Worm (Caenorhabditis elegans): ENCODE data around the gene syd-2.
A peak's percentile ranks its signal among the peaks of the same experiment; 100 is the strongest.

syd-2 gene

DNA sequence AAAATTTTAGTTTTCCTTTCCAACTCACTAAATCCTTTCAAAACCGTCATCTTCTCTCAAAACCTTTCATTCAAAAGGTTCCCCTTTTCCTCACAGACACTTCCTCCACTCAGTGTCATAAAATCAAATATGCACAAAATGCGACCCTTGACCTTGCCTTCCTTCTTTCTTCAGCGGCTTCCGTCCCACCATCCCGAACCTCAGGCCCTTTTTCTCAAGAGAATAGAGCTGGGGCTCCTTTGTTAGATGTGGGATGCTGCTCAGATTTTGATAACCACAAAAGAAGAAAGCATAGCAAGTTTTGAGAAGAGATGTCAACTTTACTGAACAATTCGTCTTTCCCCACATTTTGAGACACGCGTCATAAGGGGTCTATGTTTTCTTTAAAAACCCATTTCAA is 35.7 kb upstream of the syd-2 start:
- TF ChIP-seq hlh-1 (tag; optimal IDR thresholded peaks at IDR 0.05), result no peak
- no peak for TF ChIP-seq ceh-39 (tag; optimal IDR thresholded peaks at IDR 0.05)
- no peak for TF ChIP-seq mab-5 (tag; optimal IDR thresholded peaks at IDR 0.05)

DNA sequence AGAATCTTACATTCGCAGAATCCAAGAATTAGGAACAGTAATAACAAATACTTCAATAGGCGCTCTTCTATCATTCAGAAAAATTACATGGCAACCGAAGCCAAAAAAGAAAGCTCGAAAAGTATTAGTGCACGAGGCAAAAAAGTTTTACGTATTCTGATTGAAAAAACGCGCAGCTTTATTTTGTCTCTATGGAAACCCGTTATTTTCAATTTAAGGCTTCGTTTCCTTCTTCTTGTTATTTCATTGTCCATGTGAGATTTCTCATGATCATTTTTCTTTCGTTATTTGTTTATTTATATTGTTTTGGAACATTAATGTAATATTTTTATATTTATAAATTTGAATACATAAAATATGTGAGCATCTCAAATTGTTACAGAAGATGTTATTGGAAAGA is 34.4 kb upstream of the syd-2 start, which contains the start of gene F57C7.4:
Gene F57C7.4, minus strand, starts transcription at position 101 of the 400 bp plus-strand sequence.
- TF ChIP-seq nhr-76 (tag; optimal IDR thresholded peaks at IDR 0.05) (no peak), lin-32 (GFP tag; optimal IDR thresholded peaks at IDR 0.05) (no peak), unc-120 (tag; optimal IDR thresholded peaks at IDR 0.05; ENCODE audit: poor library complexity, severe bottlenecking) (no peak), elt-3 (tag; optimal IDR thresholded peaks at IDR 0.05) (no peak), ceh-83 (GFP tag; optimal IDR thresholded peaks at IDR 0.05) (no peak), blmp-1 (tag; optimal IDR thresholded peaks at IDR 0.05) (no peak), snpc-4 (tag; optimal IDR thresholded peaks at IDR 0.05) (no peak), tbx-8 (GFP tag; optimal IDR thresholded peaks at IDR 0.05) (no peak), nhr-2 (tag; optimal IDR thresholded peaks at IDR 0.05) (no peak), ceh-39 (tag; optimal IDR thresholded peaks at IDR 0.05) (no peak), lsy-2 (tag; optimal IDR thresholded peaks at IDR 0.05) (no peak), ces-1 (GFP tag; optimal IDR thresholded peaks at IDR 0.05) (no peak), M03D4.4 (tag; optimal IDR thresholded peaks at IDR 0.05) (no peak), hlh-1 (tag; optimal IDR thresholded peaks at IDR 0.05) (no peak), lin-13 (tag; optimal IDR thresholded peaks at IDR 0.05) (no peak), sem-2 (GFP tag; optimal IDR thresholded peaks at IDR 0.05) (no peak), sptf-1 (tag; optimal IDR thresholded peaks at IDR 0.05) (no peak), pha-4 (tag; optimal IDR thresholded peaks at IDR 0.05) (no peak)

- TF ChIP-seq ham-2 (GFP tag; optimal IDR thresholded peaks at IDR 0.05), result no peak
- TF ChIP-seq ces-1 (GFP tag; optimal IDR thresholded peaks at IDR 0.05), result peak; percentile 51
Measured at ce11 chrX:10576872-10577271, 21.8 kb upstream of the syd-2 start, which contains the start of gene nhx-5. nhx-5 (plus strand) TSS chrX:10576953.

ce11 chrX:10576410-10576809 is 21.4 kb upstream of the syd-2 start:
- TF ChIP-seq unc-62 (GFP tag; optimal IDR thresholded peaks at IDR 0.05) (peak; percentile 2), nhr-12 (tag; optimal IDR thresholded peaks at IDR 0.05) (no peak), ham-2 (GFP tag; optimal IDR thresholded peaks at IDR 0.05) (no peak), unc-120 (tag; optimal IDR thresholded peaks at IDR 0.05; ENCODE audit: poor library complexity, severe bottlenecking) (no peak), ces-1 (GFP tag; optimal IDR thresholded peaks at IDR 0.05) (peak; percentile 19), snpc-4 (tag; optimal IDR thresholded peaks at IDR 0.05) (no peak), pha-4 (tag; optimal IDR thresholded peaks at IDR 0.05) (peak; percentile 64), mep-1 (tag; optimal IDR thresholded peaks at IDR 0.05) (peak; percentile 21), nhr-237 (tag; optimal IDR thresholded peaks at IDR 0.05) (peak; percentile 82), ceh-39 (tag; optimal IDR thresholded peaks at IDR 0.05) (no peak), elt-3 (tag; optimal IDR thresholded peaks at IDR 0.05) (peak; percentile 47), nhr-76 (tag; optimal IDR thresholded peaks at IDR 0.05) (no peak), bed-3 (GFP tag; optimal IDR thresholded peaks at IDR 0.05) (no peak), elt-1 (tag; optimal IDR thresholded peaks at IDR 0.05; ENCODE audit: borderline replicate concordance, insufficient read depth) (no peak)

DNA sequence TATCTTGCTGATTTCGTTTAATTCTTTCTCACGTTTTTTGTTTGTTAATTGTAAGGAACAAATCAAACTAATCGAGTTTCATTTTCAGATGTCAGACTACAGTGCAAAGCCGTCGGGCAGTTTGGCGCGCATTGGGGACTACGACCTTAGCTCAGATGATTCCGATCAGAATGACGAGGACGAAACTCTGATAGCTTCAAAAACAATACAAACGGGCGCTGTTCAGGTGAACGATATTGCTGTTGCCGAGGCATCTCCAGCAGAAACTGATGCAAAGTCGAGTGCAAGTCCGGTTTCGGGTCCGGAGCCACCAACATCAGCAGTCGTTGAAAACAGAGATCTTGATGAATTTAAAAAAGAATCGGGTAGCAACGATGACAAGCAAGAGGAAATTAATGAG is 14.1 kb upstream of the syd-2 start, which contains the start of gene bet-2:
Gene bet-2, plus strand, starts transcription at position 89 of the 400 bp plus-strand sequence.
- no peak for TF ChIP-seq nhr-2 (tag; optimal IDR thresholded peaks at IDR 0.05)
- TF ChIP-seq unc-39 (tag; optimal IDR thresholded peaks at IDR 0.05), result no peak
- TF ChIP-seq mep-1 (tag; optimal IDR thresholded peaks at IDR 0.05), result no peak
- TF ChIP-seq elt-1 (tag; optimal IDR thresholded peaks at IDR 0.05; ENCODE audit: borderline replicate concordance, insufficient read depth), result no peak
- no peak for TF ChIP-seq lin-32 (GFP tag; optimal IDR thresholded peaks at IDR 0.05)
- no peak for TF ChIP-seq hlh-1 (tag; optimal IDR thresholded peaks at IDR 0.05)
- no peak for TF ChIP-seq nhr-28 (tag; optimal IDR thresholded peaks at IDR 0.05)
- TF ChIP-seq ces-1 (GFP tag; optimal IDR thresholded peaks at IDR 0.05), result no peak
- TF ChIP-seq M03D4.4 (tag; optimal IDR thresholded peaks at IDR 0.05), result no peak
- no peak for TF ChIP-seq flh-1 (GFP tag; optimal IDR thresholded peaks at IDR 0.05)
- no peak for TF ChIP-seq blmp-1 (tag; optimal IDR thresholded peaks at IDR 0.05)
- no peak for TF ChIP-seq sptf-1 (tag; optimal IDR thresholded peaks at IDR 0.05)
- TF ChIP-seq elt-3 (tag; optimal IDR thresholded peaks at IDR 0.05), result no peak

All from whole organism, mixed stage, embryonic.